Worm (Caenorhabditis elegans) whole organism, young adult: ENCODE results near the gene ZK1010.12.

ENCODE experiments used
- B0019.2 ChIP-seq: fragments of 200-800 bp; sonication (Bioruptor generic); conservative IDR thresholded peaks from 2 replicates; pipeline ENCODE4 v1.3.6; 2022; ENCODE audit warnings: missing genetic modification reagents, missing genetic modification characterization, missing compliant biosample characterization
- B0035.1 ChIP-seq: sonication (generic microtip); optimal IDR thresholded peaks from 2 replicates; lab custom pipeline; 2016; ENCODE audit warnings: missing genetic modification characterization, mild to moderate bottlenecking, missing compliant biosample characterization, missing genotype, missing genetic modification reagents
- B0261.1 ChIP-seq: sonication (generic microtip); optimal IDR thresholded peaks from 2 replicates; lab custom pipeline; 2016; ENCODE audit warnings: mild to moderate bottlenecking, missing genetic modification characterization, moderate library complexity, missing compliant biosample characterization
- F37B4.10 ChIP-seq: fragments of 200-800 bp; sonication (Bioruptor generic); IDR thresholded peaks from 2 replicates; pipeline ENCODE4 v1.3.6; 2022; ENCODE audit warnings: missing genetic modification characterization, missing compliant biosample characterization
- T07F8.4 ChIP-seq: sonication (generic microtip); optimal IDR thresholded peaks from 2 replicates; lab custom pipeline; 2016; ENCODE audit warnings: mild to moderate bottlenecking, missing genetic modification characterization, moderate library complexity, missing compliant biosample characterization
- Y53F4B.3 ChIP-seq: fragments of 200-800 bp; sonication (Bioruptor generic); IDR thresholded peaks from 2 replicates; pipeline ENCODE4 v1.3.6; 2022; ENCODE audit warnings: missing genetic modification reagents, missing genetic modification characterization, missing compliant biosample characterization
- Y56A3A.18 ChIP-seq: fragments of 200-800 bp; sonication (Bioruptor generic); IDR thresholded peaks from 2 replicates; pipeline ENCODE4 v1.3.6; 2022; ENCODE audit warnings: missing genetic modification reagents, missing genetic modification characterization, missing compliant biosample characterization
- Y79H2A.3 ChIP-seq: fragments of 200-800 bp; sonication (Bioruptor generic); conservative IDR thresholded peaks from 2 replicates; pipeline ENCODE4 v1.3.6; 2022; ENCODE audit warnings: missing genetic modification reagents, missing genetic modification characterization, missing compliant biosample characterization
- ZK185.1 ChIP-seq: sonication (generic microtip); optimal IDR thresholded peaks from 2 replicates; lab custom pipeline; 2016; ENCODE audit warnings: mild to moderate bottlenecking, missing genetic modification characterization, missing compliant biosample characterization; ENCODE audit not compliant: poor library complexity, severe bottlenecking
- ama-1 ChIP-seq, 3 experiments: fragments of 150-350 bp in 1 of 3; sonication (generic microtip) in 2 of 3; optimal IDR thresholded peaks; 2 replicates each; lab custom pipeline; 2014 to 2018; ENCODE audit warnings: missing biosample characterization in 2 of 3, missing genetic modification characterization in 2 of 3, missing genetic modification reagents in 2 of 3
- attf-3 ChIP-seq: fragments of 200-800 bp; sonication (Bioruptor generic); conservative IDR thresholded peaks from 2 replicates; pipeline ENCODE4 v1.3.6; 2022; ENCODE audit warnings: missing genetic modification reagents, missing genetic modification characterization, missing compliant biosample characterization
- attf-5 ChIP-seq: fragments of 200-800 bp; sonication (Bioruptor generic); optimal IDR thresholded peaks from 2 replicates; lab custom pipeline; 2018; ENCODE audit warnings: mild to moderate bottlenecking, missing genetic modification characterization, missing compliant biosample characterization
- cebp-1 ChIP-seq, 2 experiments: fragments of 200-800 bp in 1 of 2; sonication (Bioruptor generic) in 1 of 2; sonication (generic microtip) in 1 of 2; IDR thresholded peaks in 1 of 2; optimal IDR thresholded peaks in 1 of 2; 2 replicates each; pipeline versions ENCODE4 v1.3.6 to Lab custom; 2017 to 2022; ENCODE audit warnings: missing compliant biosample characterization in 2 of 2, missing genetic modification characterization in 2 of 2, mild to moderate bottlenecking in 1 of 2, missing genetic modification reagents in 1 of 2, moderate library complexity in 1 of 2
- cebp-2 ChIP-seq: fragments of 200-800 bp; sonication (Bioruptor generic); IDR thresholded peaks from 2 replicates; pipeline ENCODE4 v1.3.6; 2022; ENCODE audit warnings: missing genetic modification characterization, missing compliant biosample characterization
- ceh-100 ChIP-seq: fragments of 200-800 bp; sonication (Bioruptor generic); IDR thresholded peaks from 2 replicates; pipeline ENCODE4 v1.3.6; 2022; ENCODE audit warnings: missing genetic modification reagents, missing genetic modification characterization, missing compliant biosample characterization
- ceh-27 ChIP-seq: fragments of 200-800 bp; sonication (Bioruptor generic); optimal IDR thresholded peaks from 2 replicates; lab custom pipeline; 2018; ENCODE audit warnings: mild to moderate bottlenecking, missing genetic modification characterization, moderate library complexity, missing compliant biosample characterization
- ceh-40 ChIP-seq: fragments of 200-800 bp; sonication (Bioruptor generic); IDR thresholded peaks from 2 replicates; pipeline ENCODE4 v1.3.6; 2022; ENCODE audit warnings: missing genetic modification characterization, missing compliant biosample characterization
- ceh-58 ChIP-seq: fragments of 200-800 bp; sonication (Bioruptor generic); IDR thresholded peaks from 2 replicates; pipeline ENCODE4 v1.3.6; 2022; ENCODE audit warnings: missing genetic modification characterization, missing compliant biosample characterization
- dox-1 ChIP-seq: fragments of 200-800 bp; sonication (Bioruptor generic); IDR thresholded peaks from 2 replicates; pipeline ENCODE4 v1.3.6; 2022; ENCODE audit warnings: missing genetic modification reagents, missing genetic modification characterization, missing compliant biosample characterization
- dpff-1 ChIP-seq: sonication (generic microtip); optimal IDR thresholded peaks from 2 replicates; lab custom pipeline; 2017; ENCODE audit warnings: mild to moderate bottlenecking, missing genetic modification characterization, missing compliant biosample characterization
- efl-1 ChIP-seq: fragments of 150-350 bp; optimal IDR thresholded peaks from 2 replicates; lab custom pipeline; 2014; ENCODE audit warnings: missing biosample characterization, missing genetic modification reagents, missing genetic modification characterization
- egl-18 ChIP-seq: fragments of 200-800 bp; sonication (Bioruptor generic); IDR thresholded peaks from 2 replicates; pipeline ENCODE4 v1.3.6; 2022; ENCODE audit warnings: missing genetic modification reagents, missing genetic modification characterization, missing compliant biosample characterization
- egl-44 ChIP-seq: fragments of 200-800 bp; sonication (Bioruptor generic); IDR thresholded peaks from 2 replicates; pipeline ENCODE4 v1.3.6; 2022; ENCODE audit warnings: missing genetic modification reagents, missing genetic modification characterization, missing compliant biosample characterization
- him-1 ChIP-seq: sonication (generic microtip); optimal IDR thresholded peaks from 2 replicates; lab custom pipeline; 2016; ENCODE audit warnings: missing genotype, missing genetic modification reagents, missing genetic modification characterization, missing compliant biosample characterization
- hmg-1.2 ChIP-seq: fragments of 200-800 bp; sonication (Bioruptor generic); IDR thresholded peaks from 2 replicates; pipeline ENCODE4 v1.3.6; 2022; ENCODE audit warnings: missing genetic modification reagents, missing genetic modification characterization, missing compliant biosample characterization
- hsf-1 ChIP-seq: fragments of 200-800 bp; sonication (Bioruptor generic); IDR thresholded peaks from 2 replicates; pipeline ENCODE4 v1.3.6; 2022; ENCODE audit warnings: missing genetic modification reagents, missing genetic modification characterization, missing compliant biosample characterization
- lag-1 ChIP-seq: fragments of 200-800 bp; sonication (Bioruptor generic); IDR thresholded peaks from 2 replicates; pipeline ENCODE4 v1.3.6; 2022; ENCODE audit warnings: missing genetic modification reagents, missing genetic modification characterization, missing compliant biosample characterization
- let-526 ChIP-seq: fragments of 200-800 bp; sonication (Bioruptor generic); IDR thresholded peaks from 2 replicates; pipeline ENCODE4 v1.3.6; 2022; ENCODE audit warnings: missing genetic modification reagents, missing genetic modification characterization, missing compliant biosample characterization
- let-607 ChIP-seq, 2 experiments: fragments of 200-800 bp in 1 of 2; sonication (Bioruptor generic) in 1 of 2; sonication (generic microtip) in 1 of 2; optimal IDR thresholded peaks; 2 replicates each; lab custom pipeline; 2016 to 2018; ENCODE audit warnings: mild to moderate bottlenecking in 2 of 2, missing compliant biosample characterization in 2 of 2, missing genetic modification characterization in 2 of 2, moderate library complexity in 2 of 2, missing genotype in 1 of 2
- lin-26 ChIP-seq: fragments of 200-800 bp; sonication (Bioruptor generic); IDR thresholded peaks from 2 replicates; pipeline ENCODE4 v1.3.6; 2022; ENCODE audit warnings: missing genetic modification reagents, missing genetic modification characterization, missing compliant biosample characterization
- lsl-1 ChIP-seq: fragments of 200-800 bp; sonication (Bioruptor generic); optimal IDR thresholded peaks from 2 replicates; lab custom pipeline; 2018; ENCODE audit warnings: mild to moderate bottlenecking, missing genetic modification characterization, moderate library complexity, missing compliant biosample characterization
- snpc-1.3 ChIP-seq: sonication (generic microtip); optimal IDR thresholded peaks from 2 replicates; lab custom pipeline; 2017; ENCODE audit warnings: missing genetic modification characterization, mild to moderate bottlenecking, missing compliant biosample characterization, antibody characterized with exemption, moderate library complexity, missing genotype, missing genetic modification reagents; ENCODE audit not compliant: insufficient read depth
- snpc-4 ChIP-seq, 5 experiments: fragments of 150-350 bp in 1 of 5; sonication (generic microtip) in 4 of 5; optimal IDR thresholded peaks; 2 replicates each; lab custom pipeline; 2014 to 2018; ENCODE audit warnings: missing genetic modification characterization in 5 of 5, missing biosample characterization in 3 of 5, antibody characterized with exemption in 2 of 5, mild to moderate bottlenecking in 2 of 5, missing compliant biosample characterization in 2 of 5, missing genotype in 2 of 5, moderate library complexity in 2 of 5, missing genetic modification reagents in 1 of 5
- sptf-2 ChIP-seq: fragments of 200-800 bp; sonication (Bioruptor generic); optimal IDR thresholded peaks from 2 replicates; lab custom pipeline; 2018; ENCODE audit warnings: mild to moderate bottlenecking, missing genetic modification characterization, missing compliant biosample characterization
- zfh-2 ChIP-seq: fragments of 200-800 bp; sonication (Bioruptor generic); conservative IDR thresholded peaks from 2 replicates; pipeline ENCODE4 v1.3.6; 2022; ENCODE audit warnings: missing genetic modification reagents, missing genetic modification characterization, missing compliant biosample characterization

The ZK1010.12 gene

ce11 chrIII:12998252-12998651, 7.2 kb downstream of the ZK1010.12 start:
- no peak for TF ChIP-seq sptf-2 (GFP tag; lab: Kevin White, UChicago)
- 0 out of 2 replicates have a peak, but pooled peaks have one; percentile 62 for TF ChIP-seq F37B4.10 (GFP tag; lab: Robert Waterston, UW)
- peak; percentile 59 for TF ChIP-seq zfh-2 (GFP tag; lab: Robert Waterston, UW)
- TF ChIP-seq, all 124 proteins: peak for 2

- TF ChIP-seq lag-1 (GFP tag; lab: Robert Waterston, UW) (no peak), efl-1 (GFP tag; lab: Kevin White, UChicago) (no peak), hsf-1 (GFP tag; lab: Robert Waterston, UW) (no peak), dpff-1 (no peak)
Observed at ce11 chrIII:13000457-13000856, 9.4 kb downstream of the ZK1010.12 start, which contains the start of gene ZK1010.8. TSS of gene ZK1010.8 (minus strand) at chrIII:13000670.

ce11 chrIII:13002098-13002497, 11.0 kb downstream of the ZK1010.12 start, which contains the start of gene ZK1010.10:
TSS of gene ZK1010.10 (plus strand) at chrIII:13002383.
- TF ChIP-seq lsl-1 (GFP tag; lab: Kevin White, UChicago) = no peak
- no peak for TF ChIP-seq egl-18
- TF ChIP-seq B0019.2 = no peak
- TF ChIP-seq hmg-1.2 (GFP tag; lab: Robert Waterston, UW) = peak; percentile 89
- TF ChIP-seq ZK185.1 = no peak
- peak; percentile 53; the same call in 1 of the 2 replicates for TF ChIP-seq let-526
- peak; percentile 17 for TF ChIP-seq attf-5 (GFP tag; lab: Kevin White, UChicago)
- no peak for TF ChIP-seq cebp-1 (GFP tag; IDR thresholded peaks at IDR 0.05; lab: Robert Waterston, UW)
- no peak for TF ChIP-seq cebp-1 (tag; optimal IDR thresholded peaks at IDR 0.05; lab: Kevin White, UChicago)
- TF ChIP-seq B0261.1 (tag; lab: Kevin White, UChicago) = no peak
- no peak for TF ChIP-seq Y53F4B.3
- peak; percentile 46 for TF ChIP-seq ceh-27
- TF ChIP-seq dox-1 (GFP tag; lab: Robert Waterston, UW) = peak; percentile 17; the same call in 1 of the 2 replicates

ce11 chrIII:13004316-13004715, 13.2 kb downstream of the ZK1010.12 start:
- TF ChIP-seq hsf-1 (GFP tag; lab: Robert Waterston, UW) = no peak
- TF ChIP-seq lin-26 (GFP tag; lab: Robert Waterston, UW) = 0 out of 2 replicates have a peak, but pooled peaks have one; percentile 26

- no peak for TF ChIP-seq ceh-58 (GFP tag; lab: Robert Waterston, UW)
- TF ChIP-seq Y79H2A.3 = no peak
- no peak for TF ChIP-seq ama-1 (optimal IDR thresholded peaks at IDR 0.05; lab: Kevin White, UChicago)
- TF ChIP-seq ama-1 (GFP tag; optimal IDR thresholded peaks at IDR 0.05; lab: Kevin White, UChicago) = no peak
- no peak for TF ChIP-seq snpc-1.3 (tag; lab: Kevin White, UChicago)
- no peak for TF ChIP-seq egl-44 (GFP tag; lab: Robert Waterston, UW)
- TF ChIP-seq B0035.1 (tag; lab: Kevin White, UChicago) = no peak
- TF ChIP-seq cebp-2 (GFP tag; lab: Robert Waterston, UW) = no peak
- TF ChIP-seq B0261.1 (tag; lab: Kevin White, UChicago) = no peak
- TF ChIP-seq ceh-40 (GFP tag; lab: Robert Waterston, UW) = no peak
- TF ChIP-seq attf-3 (GFP tag; lab: Robert Waterston, UW) = no peak
- no peak for TF ChIP-seq let-607 (tag; optimal IDR thresholded peaks at IDR 0.05; lab: Kevin White, UChicago)
- TF ChIP-seq T07F8.4 (tag; lab: Kevin White, UChicago) = no peak
- TF ChIP-seq lag-1 (GFP tag; lab: Robert Waterston, UW) = no peak
- no peak for TF ChIP-seq snpc-4 (GFP tag; optimal IDR thresholded peaks at IDR 0.05; lab: Kevin White, UChicago)
- no peak for TF ChIP-seq snpc-4 (tag; optimal IDR thresholded peaks at IDR 0.05; lab: Kevin White, UChicago)
- no peak for TF ChIP-seq Y56A3A.18 (GFP tag; lab: Robert Waterston, UW)
- TF ChIP-seq ceh-100 (GFP tag; lab: Robert Waterston, UW) = no peak
- no peak for TF ChIP-seq him-1 (tag; lab: Kevin White, UChicago)
Observed at ce11 chrIII:13005161-13005560, 14.1 kb downstream of the ZK1010.12 start, which contains the start of gene snf-7. TSS of gene snf-7 (plus strand) at chrIII:13005461.
